Fruit fly (Drosophila melanogaster) whole organism, pupa: ENCODE measurements around the gene CG33668.
"Not testable (repeated sequence)": the region's sequence is repeated elsewhere in the genome, so short reads cannot be mapped to it uniquely, and the experiment has no call there.

Source experiments
- CG10348 ChIP-seq: fragments of 200-800 bp; sonication (Bioruptor generic); IDR thresholded peaks from 2 replicates; pipeline ENCODE4 v1.3.6; 2022; ENCODE audit warnings: missing biosample characterization, missing genetic modification characterization
- CG12605 ChIP-seq: fragments of 200-800 bp; sonication (Bioruptor generic); IDR thresholded peaks from 2 replicates; pipeline ENCODE4 v1.3.6; 2022; ENCODE audit warnings: missing biosample characterization, missing genetic modification characterization
- CG13204 ChIP-seq: fragments of 200-800 bp; sonication (Bioruptor generic); optimal IDR thresholded peaks from 2 replicates; lab custom pipeline; 2018; ENCODE audit warnings: missing biosample characterization, mild to moderate bottlenecking, missing genetic modification characterization, moderate library complexity
- CG14655 ChIP-seq: fragments of 200-800 bp; sonication (Bioruptor generic); optimal IDR thresholded peaks from 3 replicates; lab custom pipeline; 2017; ENCODE audit warnings: mild to moderate bottlenecking, missing biosample characterization, missing genetic modification reagents, missing genetic modification characterization
- CG15710 ChIP-seq: fragments of 200-800 bp; sonication (Bioruptor generic); optimal IDR thresholded peaks from 2 replicates; lab custom pipeline; 2018; ENCODE audit warnings: missing biosample characterization, mild to moderate bottlenecking, missing genetic modification characterization, moderate library complexity
- CG17806 ChIP-seq: fragments of 200-800 bp; sonication (Bioruptor generic); optimal IDR thresholded peaks from 2 replicates; lab custom pipeline; 2018; ENCODE audit warnings: missing biosample characterization, mild to moderate bottlenecking, missing genetic modification characterization, moderate library complexity
- CG32121 ChIP-seq: fragments of 200-800 bp; sonication (Bioruptor generic); IDR thresholded peaks from 2 replicates; pipeline ENCODE4 v1.3.6; 2022; ENCODE audit warnings: missing biosample characterization, missing genetic modification characterization
- CG34367 ChIP-seq: fragments of 200-800 bp; sonication (Bioruptor generic); optimal IDR thresholded peaks from 2 replicates; lab custom pipeline; 2018; ENCODE audit warnings: missing biosample characterization, mild to moderate bottlenecking, missing genetic modification characterization
- CG4496 ChIP-seq: fragments of 200-800 bp; sonication (Bioruptor generic); IDR thresholded peaks from 3 replicates; pipeline ENCODE4 v1.3.6; 2022; ENCODE audit warnings: missing biosample characterization, missing genetic modification characterization
- CG8159 ChIP-seq: fragments of 200-800 bp; sonication (Bioruptor generic); optimal IDR thresholded peaks from 3 replicates; lab custom pipeline; 2018; ENCODE audit warnings: missing biosample characterization, mild to moderate bottlenecking, missing genetic modification characterization, moderate library complexity
- CG8301 ChIP-seq: fragments of 200-800 bp; sonication (Bioruptor generic); optimal IDR thresholded peaks from 2 replicates; lab custom pipeline; 2018; ENCODE audit warnings: missing biosample characterization, mild to moderate bottlenecking, missing genetic modification characterization
- CG9948 ChIP-seq: fragments of 200-800 bp; sonication (Bioruptor generic); optimal IDR thresholded peaks from 2 replicates; lab custom pipeline; 2018; ENCODE audit warnings: missing biosample characterization, mild to moderate bottlenecking, missing genetic modification characterization, moderate library complexity
- D1 ChIP-seq: fragments of 200-800 bp; sonication (Bioruptor generic); optimal IDR thresholded peaks from 2 replicates; lab custom pipeline; 2018; ENCODE audit warnings: missing biosample characterization, mild to moderate bottlenecking, missing genetic modification characterization, moderate library complexity
- EcR ChIP-seq: fragments of 200-800 bp; sonication (Bioruptor generic); optimal IDR thresholded peaks from 3 replicates; lab custom pipeline; 2019; ENCODE audit warnings: missing biosample characterization, missing genetic modification characterization, mild to moderate bottlenecking, moderate library complexity, missing genetic modification reagents
- Ets98B ChIP-seq: fragments of 200-800 bp; sonication (Bioruptor generic); IDR thresholded peaks from 2 replicates; pipeline ENCODE4 v1.3.6; 2022; ENCODE audit warnings: missing biosample characterization, missing genetic modification characterization
- Pif1A ChIP-seq: fragments of 200-800 bp; sonication (Bioruptor generic); optimal IDR thresholded peaks from 3 replicates; lab custom pipeline; 2016; ENCODE audit warnings: missing biosample characterization, missing genetic modification characterization
- Pif1B ChIP-seq: fragments of 200-800 bp; sonication (Bioruptor generic); optimal IDR thresholded peaks from 3 replicates; lab custom pipeline; 2016; ENCODE audit warnings: missing biosample characterization, missing genetic modification characterization
- Snoo ChIP-seq: fragments of 200-800 bp; sonication (Bioruptor generic); optimal IDR thresholded peaks from 3 replicates; lab custom pipeline; 2017; ENCODE audit warnings: missing biosample characterization, mild to moderate bottlenecking, missing genetic modification characterization, inconsistent platforms
- fd96Ca ChIP-seq: fragments of 200-800 bp; sonication (Bioruptor generic); IDR thresholded peaks from 3 replicates; pipeline ENCODE4 v1.3.6; 2022; ENCODE audit warnings: missing biosample characterization, missing genetic modification characterization
- gl ChIP-seq: fragments of 200-800 bp; sonication (Bioruptor generic); optimal IDR thresholded peaks from 2 replicates; lab custom pipeline; 2018; ENCODE audit warnings: missing biosample characterization, mild to moderate bottlenecking, missing genetic modification characterization
- rn ChIP-seq: fragments of 200-800 bp; sonication (Bioruptor generic); IDR thresholded peaks from 2 replicates; pipeline ENCODE4 v1.3.6; 2022; ENCODE audit warnings: missing biosample characterization, missing genetic modification characterization

CG33668 gene

dm6 chrX:6419334-6419733, at the start of gene CG33668:
CG33668 (minus strand) TSS chrX:6419434.
- not testable (repeated sequence) for TF ChIP-seq CG9948; CG8159; gl (tag; lab: Kevin White, UChicago)

dm6 chrX:6457888-6458287, 38.7 kb upstream of the CG33668 start:
- TF ChIP-seq CG4496 (GFP tag; lab: Robert Waterston, UW) (no peak), EcR (no peak), CG10348 (GFP tag; lab: Robert Waterston, UW) (no peak), gl (tag; lab: Kevin White, UChicago) (no peak), CG14655 (GFP tag; lab: Kevin White, UChicago) (no peak), rn (GFP tag; lab: Robert Waterston, UW) (no peak), CG8159 (no peak), Pif1A (GFP tag; lab: Kevin White, UChicago) (no peak), CG8301 (no peak)
- TF ChIP-seq, all 21 proteins: peak for 0

DNA sequence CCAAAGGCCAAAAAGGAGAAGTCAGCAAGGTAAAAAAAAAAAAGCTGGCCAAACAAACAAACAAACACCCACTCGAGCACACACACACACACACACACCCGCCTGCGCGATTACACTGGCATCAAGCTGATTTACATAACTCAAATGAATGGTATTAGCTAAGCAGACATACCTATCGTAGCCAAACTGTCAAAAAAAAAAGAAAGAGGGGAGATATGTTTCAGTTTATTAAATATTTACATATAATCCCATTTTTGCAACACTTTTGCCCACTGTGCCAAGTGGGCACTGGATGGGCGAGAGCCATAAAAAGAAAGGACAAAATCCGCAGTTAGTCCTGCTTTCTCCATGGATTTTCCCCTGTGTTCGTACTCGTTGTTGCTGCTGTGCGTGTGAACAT, 20.3 kb upstream of the CG33668 start:
- TF ChIP-seq CG4496 (GFP tag; lab: Robert Waterston, UW): peak; percentile 70
- peak; percentile 9 for TF ChIP-seq CG8301
- peak; percentile 32; the same call in 1 of the 2 replicates for TF ChIP-seq CG12605 (GFP tag; lab: Robert Waterston, UW)
- no peak for TF ChIP-seq EcR
- peak; percentile 43; the same call in 1 of the 3 replicates for TF ChIP-seq fd96Ca
- no peak for TF ChIP-seq Pif1B (GFP tag; lab: Kevin White, UChicago)
- TF ChIP-seq CG8159: peak; percentile 34
- TF ChIP-seq CG9948: no peak
- TF ChIP-seq Pif1A (GFP tag; lab: Kevin White, UChicago): no peak
- no peak for TF ChIP-seq CG13204 (GFP tag; lab: Kevin White, UChicago)
- TF ChIP-seq CG34367 (tag; lab: Kevin White, UChicago): no peak
- TF ChIP-seq Snoo (tag; lab: Kevin White, UChicago): no peak
- no peak for TF ChIP-seq CG10348 (GFP tag; lab: Robert Waterston, UW)
- no peak for TF ChIP-seq rn (GFP tag; lab: Robert Waterston, UW)
- TF ChIP-seq CG17806 (tag; lab: Kevin White, UChicago): peak; percentile 30
- peak; percentile 45 for TF ChIP-seq CG14655 (GFP tag; lab: Kevin White, UChicago)
- TF ChIP-seq CG15710 (tag; lab: Kevin White, UChicago): peak; percentile 25
- TF ChIP-seq D1 (tag; lab: Kevin White, UChicago): no peak
- TF ChIP-seq Ets98B (GFP tag; lab: Robert Waterston, UW): peak; percentile 48
- TF ChIP-seq gl (tag; lab: Kevin White, UChicago): no peak
- TF ChIP-seq CG32121 (GFP tag; lab: Robert Waterston, UW): 0 out of 2 replicates have a peak, but pooled peaks have one; percentile 16

- not testable (repeated sequence) for TF ChIP-seq CG34367 (tag; lab: Kevin White, UChicago); CG8301; CG14655 (GFP tag; lab: Kevin White, UChicago)
Observed at dm6 chrX:6400000-6400399, 19.2 kb downstream of the CG33668 start, which contains the start of gene CG33669. CG33669 (minus strand) TSS chrX:6400100.

- not testable (repeated sequence) for TF ChIP-seq CG14655 (GFP tag; lab: Kevin White, UChicago); fd96Ca; EcR
Observed at dm6 chrX:6383920-6384319, 35.3 kb downstream of the CG33668 start, which contains the start of gene CG33664. CG33664 (plus strand) TSS chrX:6384220.

DNA sequence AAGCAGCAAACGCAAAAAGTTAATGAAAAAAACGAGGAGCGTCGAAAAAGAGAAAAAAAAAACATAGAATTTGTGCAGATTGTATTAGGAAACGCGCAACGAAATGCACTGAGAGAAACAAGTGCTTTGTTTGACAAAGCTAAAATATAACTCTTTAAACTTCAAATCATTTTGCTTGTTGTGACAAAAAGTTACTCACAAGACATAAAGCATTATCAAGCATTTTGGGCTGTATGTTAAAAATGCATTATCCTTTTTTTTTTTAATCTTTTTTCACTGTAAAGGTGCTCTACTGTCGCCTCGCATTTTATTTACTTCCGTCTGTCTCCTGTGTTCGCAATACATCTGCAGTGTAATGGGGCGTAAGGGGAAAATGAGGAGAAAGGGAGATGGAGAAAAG, 42.5 kb downstream of the CG33668 start:
- TF ChIP-seq CG8159 (peak; percentile 12), EcR (no peak), CG14655 (GFP tag; lab: Kevin White, UChicago) (no peak), gl (tag; lab: Kevin White, UChicago) (no peak), CG9948 (no peak), CG17806 (tag; lab: Kevin White, UChicago) (no peak)

DNA sequence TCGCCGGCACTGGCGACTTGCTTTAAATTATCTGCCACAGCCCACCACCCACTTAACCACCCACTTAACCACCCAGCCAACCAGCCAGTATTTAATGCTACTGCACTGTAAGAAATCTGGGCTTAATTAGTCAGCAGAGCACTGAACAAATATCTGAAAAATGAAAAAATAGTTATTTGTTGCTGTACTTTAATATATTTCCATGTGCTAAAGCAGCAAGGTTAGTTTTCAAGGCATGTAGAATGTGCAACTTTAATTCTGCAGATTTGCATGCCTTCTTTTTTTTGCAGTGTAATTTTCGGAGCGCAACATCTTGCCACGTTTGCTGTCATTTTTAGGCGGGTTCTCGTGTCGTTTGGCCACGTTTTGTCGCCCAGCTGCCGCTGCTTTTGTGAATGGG, 43.6 kb downstream of the CG33668 start:
- no peak for TF ChIP-seq CG17806 (tag; lab: Kevin White, UChicago)
- peak; percentile 14 for TF ChIP-seq CG8159
- TF ChIP-seq fd96Ca: peak; percentile 30; the same call in 1 of the 3 replicates

DNA sequence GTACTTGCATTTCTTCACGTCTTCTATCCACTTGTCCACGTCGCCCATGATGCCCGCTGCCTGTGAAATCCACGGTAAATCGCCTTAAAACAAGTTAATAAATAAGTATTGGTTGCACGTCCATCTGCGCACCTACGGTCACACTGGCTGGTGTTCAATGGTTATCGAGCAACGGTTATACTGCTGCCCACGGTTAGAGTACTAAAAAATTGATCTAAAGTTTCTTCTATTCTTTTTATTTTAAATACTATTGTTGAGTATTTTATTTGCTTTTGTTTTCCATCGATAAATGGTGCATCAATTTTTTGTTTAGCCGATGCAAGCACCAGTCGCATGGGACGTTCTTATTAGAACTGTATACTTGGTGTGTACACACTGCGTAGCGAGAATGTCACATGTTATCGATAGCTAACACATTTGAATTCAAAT, 46.5 kb downstream of the CG33668 start, which contains the start of gene PpV:
TSS of gene PpV (minus strand) at position 147 of the 429 bp plus-strand sequence.
- TF ChIP-seq CG9948 (no peak), CG15710 (tag; lab: Kevin White, UChicago) (peak; percentile 32), CG34367 (tag; lab: Kevin White, UChicago) (peak; percentile 13), gl (tag; lab: Kevin White, UChicago) (no peak)
- TF ChIP-seq, all 21 proteins: peak for 2
